Worm (Caenorhabditis elegans) whole organism, late embryonic: ENCODE measurements around the gene gei-1.
A peak's percentile ranks its signal among the peaks of the same experiment; 100 is the strongest.

Experiments used
- F13H6.1 ChIP-seq: sonication (generic microtip); optimal IDR thresholded peaks from 2 replicates; lab custom pipeline; 2016; ENCODE audit warnings: missing genetic modification characterization, missing compliant biosample characterization
- K02D7.2 ChIP-seq: sonication (generic microtip); optimal IDR thresholded peaks from 2 replicates; lab custom pipeline; 2017; ENCODE audit warnings: mild to moderate bottlenecking, missing genetic modification characterization, missing compliant biosample characterization
- K09A11.1 ChIP-seq: sonication (generic microtip); optimal IDR thresholded peaks from 2 replicates; lab custom pipeline; 2017; ENCODE audit warnings: antibody characterized with exemption, mild to moderate bottlenecking, missing genetic modification characterization, missing compliant biosample characterization; ENCODE audit not compliant: insufficient read depth
- ceh-18 ChIP-seq: sonication (generic microtip); optimal IDR thresholded peaks from 2 replicates; lab custom pipeline; 2016; ENCODE audit warnings: missing genetic modification characterization, missing compliant biosample characterization
- ceh-22 ChIP-seq: sonication (generic microtip); optimal IDR thresholded peaks from 2 replicates; lab custom pipeline; 2017; ENCODE audit warnings: missing biosample characterization, missing genetic modification characterization
- ceh-24 ChIP-seq: sonication (generic microtip); optimal IDR thresholded peaks from 2 replicates; lab custom pipeline; 2016; ENCODE audit warnings: mild to moderate bottlenecking, missing genetic modification characterization, missing compliant biosample characterization
- ceh-30 ChIP-seq: fragments of 150-350 bp; optimal IDR thresholded peaks from 2 replicates; lab custom pipeline; 2014; ENCODE audit warnings: missing biosample characterization, missing genetic modification characterization
- ceh-31 ChIP-seq: sonication (generic microtip); optimal IDR thresholded peaks from 2 replicates; lab custom pipeline; 2016; ENCODE audit warnings: missing genetic modification characterization, missing compliant biosample characterization
- ceh-34 ChIP-seq: sonication (generic microtip); optimal IDR thresholded peaks from 2 replicates; lab custom pipeline; 2016; ENCODE audit warnings: mild to moderate bottlenecking, missing genetic modification characterization, missing compliant biosample characterization
- ceh-6 ChIP-seq: fragments of 200-800 bp; sonication (Bioruptor generic); optimal IDR thresholded peaks from 2 replicates; lab custom pipeline; 2018; ENCODE audit warnings: mild to moderate bottlenecking, missing genetic modification characterization, missing compliant biosample characterization
- dve-1 ChIP-seq: sonication (generic microtip); optimal IDR thresholded peaks from 2 replicates; lab custom pipeline; 2017; ENCODE audit warnings: antibody characterized with exemption, mild to moderate bottlenecking, missing genetic modification characterization, missing compliant biosample characterization
- fkh-10 ChIP-seq: fragments of 150-350 bp; optimal IDR thresholded peaks from 2 replicates; lab custom pipeline; 2014; ENCODE audit warnings: missing biosample characterization, missing genetic modification reagents, missing genetic modification characterization
- fkh-6 ChIP-seq: sonication (generic microtip); optimal IDR thresholded peaks from 2 replicates; lab custom pipeline; 2016; ENCODE audit warnings: missing genetic modification characterization, missing compliant biosample characterization
- hlh-30 ChIP-seq: sonication (generic microtip); optimal IDR thresholded peaks from 2 replicates; lab custom pipeline; 2017; ENCODE audit warnings: antibody characterized with exemption, missing genetic modification characterization, missing compliant biosample characterization; ENCODE audit not compliant: insufficient read depth
- lin-11 ChIP-seq: fragments of 200-800 bp; sonication (Bioruptor generic); optimal IDR thresholded peaks from 2 replicates; lab custom pipeline; 2018; ENCODE audit warnings: mild to moderate bottlenecking, missing genetic modification characterization, missing compliant biosample characterization
- mec-3 ChIP-seq: sonication (generic microtip); optimal IDR thresholded peaks from 2 replicates; lab custom pipeline; 2016; ENCODE audit warnings: borderline replicate concordance, missing genetic modification characterization, missing compliant biosample characterization
- nfya-1 ChIP-seq: sonication (generic microtip); optimal IDR thresholded peaks from 2 replicates; lab custom pipeline; 2017; ENCODE audit warnings: missing genetic modification characterization, mild to moderate bottlenecking, missing compliant biosample characterization, antibody characterized with exemption, moderate library complexity
- nhr-232 ChIP-seq: sonication (generic microtip); optimal IDR thresholded peaks from 2 replicates; lab custom pipeline; 2016; ENCODE audit warnings: missing genetic modification characterization, missing compliant biosample characterization
- npax-4 ChIP-seq: sonication (generic microtip); optimal IDR thresholded peaks from 2 replicates; lab custom pipeline; 2016; ENCODE audit warnings: missing genetic modification characterization, missing compliant biosample characterization
- pat-9 ChIP-seq: fragments of 200-800 bp; sonication (Bioruptor generic); optimal IDR thresholded peaks from 2 replicates; lab custom pipeline; 2018; ENCODE audit warnings: mild to moderate bottlenecking, missing genetic modification characterization, moderate library complexity, missing compliant biosample characterization
- pha-2 ChIP-seq: sonication (generic microtip); optimal IDR thresholded peaks from 2 replicates; lab custom pipeline; 2017; ENCODE audit warnings: mild to moderate bottlenecking, missing genetic modification characterization, missing compliant biosample characterization
- pqm-1 ChIP-seq: sonication (generic microtip); optimal IDR thresholded peaks from 2 replicates; lab custom pipeline; 2016; ENCODE audit warnings: missing genetic modification characterization, missing compliant biosample characterization
- pros-1 ChIP-seq: fragments of 150-350 bp; optimal IDR thresholded peaks from 2 replicates; lab custom pipeline; 2014; ENCODE audit warnings: missing biosample characterization, missing genetic modification reagents, missing genetic modification characterization
- ref-2 ChIP-seq: sonication (generic microtip); optimal IDR thresholded peaks from 2 replicates; lab custom pipeline; 2016; ENCODE audit warnings: missing genetic modification characterization, missing compliant biosample characterization
- rnt-1 ChIP-seq: sonication (generic microtip); optimal IDR thresholded peaks from 2 replicates; lab custom pipeline; 2016; ENCODE audit warnings: missing genetic modification characterization, missing compliant biosample characterization
- sdc-2 ChIP-seq: sonication (generic microtip); optimal IDR thresholded peaks from 2 replicates; lab custom pipeline; 2016; ENCODE audit warnings: missing genotype, missing genetic modification characterization, missing compliant biosample characterization
- ttx-3 ChIP-seq: sonication (generic microtip); optimal IDR thresholded peaks from 2 replicates; lab custom pipeline; 2016; ENCODE audit warnings: missing genetic modification reagents, missing genetic modification characterization, missing compliant biosample characterization
- unc-55 ChIP-seq: sonication (generic microtip); optimal IDR thresholded peaks from 2 replicates; lab custom pipeline; 2017; ENCODE audit warnings: missing biosample characterization, missing genetic modification reagents, missing genetic modification characterization
- unc-86 ChIP-seq: sonication (generic microtip); optimal IDR thresholded peaks from 2 replicates; lab custom pipeline; 2016; ENCODE audit warnings: missing genetic modification characterization, missing compliant biosample characterization
- zip-5 ChIP-seq: sonication (generic microtip); optimal IDR thresholded peaks from 2 replicates; lab custom pipeline; 2016; ENCODE audit warnings: missing genetic modification characterization, missing compliant biosample characterization

Gene gei-1

DNA sequence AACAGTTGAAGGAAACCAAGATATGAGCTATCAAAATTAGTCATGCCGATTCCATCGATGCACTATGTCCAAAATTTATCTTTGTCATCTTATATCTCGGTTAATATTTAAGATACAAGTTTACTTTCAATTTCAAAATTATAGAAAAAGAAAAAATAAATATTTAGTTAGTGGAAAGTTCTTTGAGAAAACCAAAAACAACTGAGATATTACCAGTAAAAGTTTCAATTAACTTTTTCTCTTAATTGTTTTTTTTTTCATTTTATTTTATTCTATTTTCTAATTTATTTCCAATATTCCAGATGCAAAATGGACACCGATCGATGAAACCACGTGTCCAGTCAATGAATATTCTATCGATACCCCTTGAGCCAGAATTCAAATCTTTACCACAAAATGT, at the start of gene gei-1:
Gene gei-1 (plus strand): TSS at position 301 of the 400 bp plus-strand sequence.
- TF ChIP-seq F13H6.1 (tag; lab: Kevin White, UChicago): no peak
- no peak for TF ChIP-seq ceh-22 (tag; lab: Kevin White, UChicago)
- TF ChIP-seq nfya-1 (tag; lab: Kevin White, UChicago): no peak
- TF ChIP-seq mec-3 (tag; lab: Kevin White, UChicago): no peak
- no peak for TF ChIP-seq pros-1 (tag; lab: Kevin White, UChicago)
- TF ChIP-seq sdc-2 (tag; lab: Kevin White, UChicago): no peak
- no peak for TF ChIP-seq K09A11.1
- TF ChIP-seq pat-9 (tag; lab: Kevin White, UChicago): no peak

- TF ChIP-seq pha-2 (tag; lab: Kevin White, UChicago) (no peak), unc-55 (GFP tag; lab: Kevin White, UChicago) (no peak)
Observed at ce11 chrIII:3297151-3297550, 47.5 kb upstream of the gei-1 start, which contains the start of gene Y53G8AR.5. Gene Y53G8AR.5, plus strand, starts transcription at chrIII:3297451.

- TF ChIP-seq ceh-18 (peak; percentile 1), unc-55 (GFP tag; lab: Kevin White, UChicago) (peak; percentile 10), nfya-1 (tag; lab: Kevin White, UChicago) (no peak), hlh-30 (no peak), rnt-1 (tag; lab: Kevin White, UChicago) (peak; percentile 83)
Observed at ce11 chrIII:3304554-3304953, 40.1 kb upstream of the gei-1 start.

- TF ChIP-seq nhr-232 (tag; lab: Kevin White, UChicago) (no peak), npax-4 (tag; lab: Kevin White, UChicago) (no peak), ref-2 (tag; lab: Kevin White, UChicago) (no peak), mec-3 (tag; lab: Kevin White, UChicago) (no peak), fkh-6 (no peak)
Observed at ce11 chrIII:3306322-3306721, 38.4 kb upstream of the gei-1 start.

- TF ChIP-seq nfya-1 (tag; lab: Kevin White, UChicago) (peak; percentile 21), fkh-10 (no peak), ttx-3 (no peak)
Observed at ce11 chrIII:3307379-3307778, 37.3 kb upstream of the gei-1 start.

- TF ChIP-seq pqm-1: no peak
Observed at ce11 chrIII:3308940-3309339, 35.7 kb upstream of the gei-1 start.

DNA sequence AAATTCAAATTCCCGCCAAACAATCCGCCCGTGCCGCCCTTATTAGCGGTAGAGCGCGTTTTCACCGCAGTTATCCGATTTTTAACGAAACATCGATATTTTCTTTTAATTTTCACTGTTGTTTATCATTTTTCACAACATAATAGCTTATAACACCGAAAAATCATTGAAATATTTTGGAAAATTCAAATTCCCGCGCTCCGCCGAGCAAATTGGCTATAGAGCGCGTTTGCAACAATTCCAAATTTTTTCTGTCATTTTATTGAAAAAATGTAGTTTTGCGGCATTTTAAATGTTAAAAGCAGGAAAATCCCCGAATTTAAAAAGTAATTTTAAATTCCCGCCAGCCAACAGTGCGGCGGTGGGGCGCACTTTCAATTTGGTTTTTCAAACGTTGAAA, 35.0 kb upstream of the gei-1 start:
- TF ChIP-seq ceh-6 (no peak), ceh-34 (tag; lab: Kevin White, UChicago) (no peak), dve-1 (tag; lab: Kevin White, UChicago) (no peak), lin-11 (no peak), ceh-24 (no peak), zip-5 (tag; lab: Kevin White, UChicago) (no peak), unc-55 (GFP tag; lab: Kevin White, UChicago) (no peak), unc-86 (tag; lab: Kevin White, UChicago) (no peak), ceh-30 (no peak), K02D7.2 (tag; lab: Kevin White, UChicago) (no peak), ceh-31 (tag; lab: Kevin White, UChicago) (no peak)
- TF ChIP-seq, all 69 proteins: peak for 0
